Worm (Caenorhabditis elegans) whole organism, mixed stage, embryonic: ENCODE results near the gene C54F6.19.

Source experiments
- bed-3 ChIP-seq: fragments of 200-800 bp; sonication (Bioruptor generic); optimal IDR thresholded peaks from 3 replicates; lab custom pipeline; 2018; ENCODE audit warnings: mild to moderate bottlenecking, missing genetic modification characterization, moderate library complexity, missing compliant biosample characterization
- ceh-83 ChIP-seq: fragments of 200-800 bp; sonication (Bioruptor generic); optimal IDR thresholded peaks from 2 replicates; lab custom pipeline; 2018; ENCODE audit warnings: mild to moderate bottlenecking, missing genetic modification characterization, missing compliant biosample characterization
- ces-1 ChIP-seq: fragments of 150-350 bp; optimal IDR thresholded peaks from 2 replicates; lab custom pipeline; 2014; ENCODE audit warnings: missing biosample characterization, missing genetic modification reagents, missing genetic modification characterization
- nhr-12 ChIP-seq: fragments of 150-350 bp; optimal IDR thresholded peaks from 2 replicates; lab custom pipeline; 2014; ENCODE audit warnings: missing biosample characterization, missing genetic modification characterization
- nhr-28 ChIP-seq: fragments of 150-350 bp; optimal IDR thresholded peaks from 2 replicates; lab custom pipeline; 2014; ENCODE audit warnings: missing biosample characterization, missing genetic modification characterization
- pha-4 ChIP-seq: fragments of 150-350 bp; optimal IDR thresholded peaks from 2 replicates; lab custom pipeline; 2018; ENCODE audit warnings: missing biosample characterization, missing genetic modification reagents, missing genetic modification characterization
- snpc-4 ChIP-seq: fragments of 150-350 bp; optimal IDR thresholded peaks from 2 replicates; lab custom pipeline; 2014; ENCODE audit warnings: missing biosample characterization, missing genetic modification characterization
- sptf-1 ChIP-seq: sonication (generic microtip); optimal IDR thresholded peaks from 2 replicates; lab custom pipeline; 2017; ENCODE audit warnings: mild to moderate bottlenecking, missing genetic modification characterization, moderate library complexity, missing compliant biosample characterization
- unc-39 ChIP-seq: fragments of 150-350 bp; optimal IDR thresholded peaks from 2 replicates; lab custom pipeline; 2014; ENCODE audit warnings: missing biosample characterization, missing genetic modification characterization
- unc-62 ChIP-seq: fragments of 150-350 bp; optimal IDR thresholded peaks from 2 replicates; lab custom pipeline; 2014; ENCODE audit warnings: missing biosample characterization, missing genetic modification reagents, missing genetic modification characterization
- ztf-11 ChIP-seq: fragments of 150-350 bp; optimal IDR thresholded peaks from 2 replicates; lab custom pipeline; 2014; ENCODE audit warnings: missing biosample characterization, missing genetic modification characterization

ce11 chrV:7514939-7515338 lies 30.3 kb upstream of the C54F6.19 start, which contains the start of gene srb-18:
- no peak for TF ChIP-seq pha-4 (tag; lab: Kevin White, UChicago)
- no peak for TF ChIP-seq ces-1 (GFP tag; lab: Kevin White, UChicago)
- TF ChIP-seq nhr-12, result no peak
- no peak for TF ChIP-seq unc-62 (GFP tag; lab: Kevin White, UChicago)
- TF ChIP-seq unc-39, result no peak
- TF ChIP-seq ceh-83 (GFP tag; lab: Kevin White, UChicago), result no peak
- no peak for TF ChIP-seq sptf-1 (tag; lab: Kevin White, UChicago)
- TF ChIP-seq bed-3 (GFP tag; lab: Kevin White, UChicago), result no peak
- no peak for TF ChIP-seq nhr-28 (tag; lab: Kevin White, UChicago)
- no peak for TF ChIP-seq snpc-4 (tag; lab: Kevin White, UChicago)
- TF ChIP-seq ztf-11 (tag; lab: Kevin White, UChicago), result no peak
